Fruit fly (Drosophila melanogaster): ENCODE data around the gene eIF5.

Gene eIF5

dm6 chrX:15969577-15969976 is 22.2 kb downstream of the eIF5 start:
- TF ChIP-seq Dfd (GFP tag; optimal IDR thresholded peaks at IDR 0.05) (no peak), Vsx2 (GFP tag; optimal IDR thresholded peaks at IDR 0.05; ENCODE audit: partially characterized antibody) (no peak), br (GFP tag; optimal IDR thresholded peaks at IDR 0.05) (no peak), Myc (optimal IDR thresholded peaks at IDR 0.05) (no peak), N (GFP tag; optimal IDR thresholded peaks at IDR 0.05) (no peak), fru (GFP tag; optimal IDR thresholded peaks at IDR 0.05) (no peak), GATAd (GFP tag; optimal IDR thresholded peaks at IDR 0.05) (no peak), Hr83 (GFP tag; optimal IDR thresholded peaks at IDR 0.05; ENCODE audit: poor library complexity, severe bottlenecking) (no peak), Dif (GFP tag; optimal IDR thresholded peaks at IDR 0.05; ENCODE audit: partially characterized antibody) (no peak)

- TF ChIP-seq Myc (optimal IDR thresholded peaks at IDR 0.05) (no peak), dmrt93B (GFP tag; optimal IDR thresholded peaks at IDR 0.05) (no peak), Mio (GFP tag; optimal IDR thresholded peaks at IDR 0.05) (no peak), sage (GFP tag; optimal IDR thresholded peaks at IDR 0.05) (no peak), N (GFP tag; optimal IDR thresholded peaks at IDR 0.05) (no peak), lola (GFP tag; optimal IDR thresholded peaks at IDR 0.05) (no peak), Hr78 (GFP tag; optimal IDR thresholded peaks at IDR 0.05) (no peak), brk (GFP tag; optimal IDR thresholded peaks at IDR 0.05) (no peak), h (GFP tag; optimal IDR thresholded peaks at IDR 0.05) (no peak), rgr (GFP tag; optimal IDR thresholded peaks at IDR 0.05) (no peak), Abd-B (GFP tag; optimal IDR thresholded peaks at IDR 0.05) (no peak), Sp1 (GFP tag; optimal IDR thresholded peaks at IDR 0.05) (no peak), sv (GFP tag; optimal IDR thresholded peaks at IDR 0.05) (no peak), Dfd (GFP tag; optimal IDR thresholded peaks at IDR 0.05) (no peak), HLH106 (tag; optimal IDR thresholded peaks at IDR 0.05) (no peak), GATAd (GFP tag; optimal IDR thresholded peaks at IDR 0.05) (no peak), CrebA (GFP tag; optimal IDR thresholded peaks at IDR 0.05; ENCODE audit: borderline replicate concordance) (no peak), CG9705 (GFP tag; optimal IDR thresholded peaks at IDR 0.05) (no peak)
Observed at dm6 chrX:15950056-15950455, 41.7 kb downstream of the eIF5 start.

dm6 chrX:15944735-15945323 is 46.9 kb downstream of the eIF5 start, which contains the start of gene Rrp47:
Gene Rrp47 (plus strand): TSS chrX:15944897.
- TF ChIP-seq foxo (GFP tag; optimal IDR thresholded peaks at IDR 0.05), result no peak
- TF ChIP-seq Vsx2 (GFP tag; optimal IDR thresholded peaks at IDR 0.05; ENCODE audit: partially characterized antibody), result no peak
- TF ChIP-seq N (GFP tag; optimal IDR thresholded peaks at IDR 0.05), result peak; percentile 65
- peak; percentile 3 for TF ChIP-seq h (GFP tag; optimal IDR thresholded peaks at IDR 0.05)
- no peak for TF ChIP-seq jim (GFP tag; optimal IDR thresholded peaks at IDR 0.05)

- TF ChIP-seq HLH106 (tag; optimal IDR thresholded peaks at IDR 0.05) (no peak), CrebA (GFP tag; optimal IDR thresholded peaks at IDR 0.05; ENCODE audit: borderline replicate concordance) (no peak), br (GFP tag; optimal IDR thresholded peaks at IDR 0.05) (no peak), Sp1 (GFP tag; optimal IDR thresholded peaks at IDR 0.05) (no peak), Mio (GFP tag; optimal IDR thresholded peaks at IDR 0.05) (no peak), usp (GFP tag; optimal IDR thresholded peaks at IDR 0.05) (no peak), pan (optimal IDR thresholded peaks at IDR 0.05) (no peak), GATAd (GFP tag; optimal IDR thresholded peaks at IDR 0.05) (no peak), Rel (GFP tag; optimal IDR thresholded peaks at IDR 0.05) (no peak), Rel (tag; optimal IDR thresholded peaks at IDR 0.05) (no peak), CG9705 (GFP tag; optimal IDR thresholded peaks at IDR 0.05) (no peak), sv (GFP tag; optimal IDR thresholded peaks at IDR 0.05) (no peak), Dfd (GFP tag; optimal IDR thresholded peaks at IDR 0.05) (no peak), ey (GFP tag; optimal IDR thresholded peaks at IDR 0.05) (no peak), lola (GFP tag; optimal IDR thresholded peaks at IDR 0.05) (no peak), fru (GFP tag; optimal IDR thresholded peaks at IDR 0.05) (no peak), Abd-B (GFP tag; optimal IDR thresholded peaks at IDR 0.05) (no peak), tai (GFP tag; optimal IDR thresholded peaks at IDR 0.05) (no peak)
Observed at dm6 chrX:15941527-15941926, 50.2 kb downstream of the eIF5 start.

- TF ChIP-seq woc (GFP tag; optimal IDR thresholded peaks at IDR 0.05), result no peak
- no peak for TF ChIP-seq Hr78 (GFP tag; optimal IDR thresholded peaks at IDR 0.05)
- TF ChIP-seq brk (GFP tag; optimal IDR thresholded peaks at IDR 0.05), result no peak
- TF ChIP-seq CG32264 (GFP tag; optimal IDR thresholded peaks at IDR 0.05), result no peak
- TF ChIP-seq Dif (GFP tag; optimal IDR thresholded peaks at IDR 0.05; ENCODE audit: partially characterized antibody), result no peak
- TF ChIP-seq usp (GFP tag; optimal IDR thresholded peaks at IDR 0.05), result no peak
- no peak for TF ChIP-seq CrebA (GFP tag; optimal IDR thresholded peaks at IDR 0.05; ENCODE audit: borderline replicate concordance)
- TF ChIP-seq Vsx2 (GFP tag; optimal IDR thresholded peaks at IDR 0.05; ENCODE audit: partially characterized antibody), result no peak
- TF ChIP-seq foxo (GFP tag; optimal IDR thresholded peaks at IDR 0.05), result no peak
- no peak for TF ChIP-seq Jra (GFP tag; optimal IDR thresholded peaks at IDR 0.05)
- no peak for TF ChIP-seq fru (GFP tag; optimal IDR thresholded peaks at IDR 0.05)
- TF ChIP-seq rgr (GFP tag; optimal IDR thresholded peaks at IDR 0.05), result no peak
- TF ChIP-seq dmrt93B (GFP tag; optimal IDR thresholded peaks at IDR 0.05), result no peak
- TF ChIP-seq br (GFP tag; optimal IDR thresholded peaks at IDR 0.05), result no peak
- no peak for TF ChIP-seq jim (GFP tag; optimal IDR thresholded peaks at IDR 0.05)
- TF ChIP-seq psq (GFP tag; optimal IDR thresholded peaks at IDR 0.05), result no peak
- TF ChIP-seq N (GFP tag; optimal IDR thresholded peaks at IDR 0.05), result no peak
- no peak for TF ChIP-seq GATAd (GFP tag; optimal IDR thresholded peaks at IDR 0.05)
Observed at dm6 chrX:15940956-15941246, 50.9 kb downstream of the eIF5 start, which contains the start of gene CG8924. Gene CG8924 (plus strand): TSS chrX:15941077.

Measured in whole organism, wandering third instar larva.